Worm (Caenorhabditis elegans) whole organism, late embryonic: ENCODE results near the gene F25B3.2.

Source experiments
- C38D4.7 ChIP-seq: fragments of 200-800 bp; sonication (Bioruptor generic); optimal IDR thresholded peaks from 2 replicates; lab custom pipeline; 2018; ENCODE audit warnings: mild to moderate bottlenecking, missing genetic modification characterization, moderate library complexity, missing compliant biosample characterization
- T23F11.4 ChIP-seq: fragments of 200-800 bp; sonication (Bioruptor generic); optimal IDR thresholded peaks from 2 replicates; lab custom pipeline; 2018; ENCODE audit warnings: mild to moderate bottlenecking, missing genetic modification characterization, missing compliant biosample characterization
- ahr-1 ChIP-seq: sonication (generic microtip); optimal IDR thresholded peaks from 2 replicates; lab custom pipeline; 2016; ENCODE audit warnings: missing genetic modification characterization, missing compliant biosample characterization
- ama-1 ChIP-seq: fragments of 150-350 bp; optimal IDR thresholded peaks from 2 replicates; lab custom pipeline; 2014
- ceh-14 ChIP-seq: sonication (generic microtip); optimal IDR thresholded peaks from 2 replicates; lab custom pipeline; 2016; ENCODE audit warnings: missing genotype, missing genetic modification characterization, missing compliant biosample characterization
- ceh-18 ChIP-seq: sonication (generic microtip); optimal IDR thresholded peaks from 2 replicates; lab custom pipeline; 2016; ENCODE audit warnings: missing genetic modification characterization, missing compliant biosample characterization
- ceh-19 ChIP-seq: fragments of 200-800 bp; sonication (Bioruptor generic); optimal IDR thresholded peaks from 2 replicates; lab custom pipeline; 2018; ENCODE audit warnings: mild to moderate bottlenecking, missing genetic modification characterization, missing compliant biosample characterization
- ceh-2 ChIP-seq: sonication (generic microtip); optimal IDR thresholded peaks from 2 replicates; lab custom pipeline; 2016; ENCODE audit warnings: missing genotype, missing genetic modification characterization, missing compliant biosample characterization
- ceh-22 ChIP-seq: sonication (generic microtip); optimal IDR thresholded peaks from 2 replicates; lab custom pipeline; 2017; ENCODE audit warnings: missing biosample characterization, missing genetic modification characterization
- ceh-24 ChIP-seq: sonication (generic microtip); optimal IDR thresholded peaks from 2 replicates; lab custom pipeline; 2016; ENCODE audit warnings: mild to moderate bottlenecking, missing genetic modification characterization, missing compliant biosample characterization
- ceh-48 ChIP-seq: sonication (generic microtip); optimal IDR thresholded peaks from 2 replicates; lab custom pipeline; 2016; ENCODE audit warnings: missing genetic modification characterization, inconsistent platforms, missing compliant biosample characterization
- ceh-6 ChIP-seq: fragments of 200-800 bp; sonication (Bioruptor generic); optimal IDR thresholded peaks from 2 replicates; lab custom pipeline; 2018; ENCODE audit warnings: mild to moderate bottlenecking, missing genetic modification characterization, missing compliant biosample characterization
- dve-1 ChIP-seq: sonication (generic microtip); optimal IDR thresholded peaks from 2 replicates; lab custom pipeline; 2017; ENCODE audit warnings: antibody characterized with exemption, mild to moderate bottlenecking, missing genetic modification characterization, missing compliant biosample characterization
- elt-4 ChIP-seq: sonication (generic microtip); optimal IDR thresholded peaks from 2 replicates; lab custom pipeline; 2016; ENCODE audit warnings: missing genetic modification characterization, missing compliant biosample characterization
- ets-4 ChIP-seq: sonication (generic microtip); optimal IDR thresholded peaks from 2 replicates; lab custom pipeline; 2016; ENCODE audit warnings: missing genetic modification characterization, missing compliant biosample characterization
- eyg-1 ChIP-seq: sonication (generic microtip); optimal IDR thresholded peaks from 2 replicates; lab custom pipeline; 2016; ENCODE audit warnings: missing genotype, missing genetic modification characterization, missing compliant biosample characterization
- fax-1 ChIP-seq: sonication (generic microtip); optimal IDR thresholded peaks from 2 replicates; lab custom pipeline; 2016; ENCODE audit warnings: missing genotype, missing genetic modification characterization, missing compliant biosample characterization
- gmeb-2 ChIP-seq: sonication (generic microtip); optimal IDR thresholded peaks from 2 replicates; lab custom pipeline; 2016; ENCODE audit warnings: missing genetic modification characterization, inconsistent platforms, missing compliant biosample characterization
- hlh-30 ChIP-seq: sonication (generic microtip); optimal IDR thresholded peaks from 2 replicates; lab custom pipeline; 2017; ENCODE audit warnings: antibody characterized with exemption, missing genetic modification characterization, missing compliant biosample characterization; ENCODE audit not compliant: insufficient read depth
- hlh-6 ChIP-seq: sonication (generic microtip); optimal IDR thresholded peaks from 2 replicates; lab custom pipeline; 2016; ENCODE audit warnings: missing genotype, missing genetic modification characterization, missing compliant biosample characterization
- lim-6 ChIP-seq: sonication (generic microtip); optimal IDR thresholded peaks from 2 replicates; lab custom pipeline; 2016; ENCODE audit warnings: missing genetic modification characterization, missing compliant biosample characterization
- madf-2 ChIP-seq: sonication (generic microtip); optimal IDR thresholded peaks from 2 replicates; lab custom pipeline; 2017; ENCODE audit warnings: missing genetic modification characterization, missing compliant biosample characterization
- mec-3 ChIP-seq: sonication (generic microtip); optimal IDR thresholded peaks from 2 replicates; lab custom pipeline; 2016; ENCODE audit warnings: borderline replicate concordance, missing genetic modification characterization, missing compliant biosample characterization
- nhr-11 ChIP-seq: fragments of 150-350 bp; optimal IDR thresholded peaks from 2 replicates; lab custom pipeline; 2014; ENCODE audit warnings: missing biosample characterization, missing genetic modification characterization
- odd-2 ChIP-seq: sonication (generic microtip); optimal IDR thresholded peaks from 2 replicates; lab custom pipeline; 2017; ENCODE audit warnings: antibody characterized with exemption, mild to moderate bottlenecking, missing genetic modification characterization, missing compliant biosample characterization
- pax-1 ChIP-seq: fragments of 150-350 bp; optimal IDR thresholded peaks from 2 replicates; lab custom pipeline; 2014; ENCODE audit warnings: missing biosample characterization, missing genetic modification characterization
- pha-2 ChIP-seq: sonication (generic microtip); optimal IDR thresholded peaks from 2 replicates; lab custom pipeline; 2017; ENCODE audit warnings: mild to moderate bottlenecking, missing genetic modification characterization, missing compliant biosample characterization
- pha-4 ChIP-seq: fragments of 150-350 bp; optimal IDR thresholded peaks from 2 replicates; lab custom pipeline; 2018; ENCODE audit warnings: missing biosample characterization, missing genetic modification reagents, missing genetic modification characterization
- pqm-1 ChIP-seq: sonication (generic microtip); optimal IDR thresholded peaks from 2 replicates; lab custom pipeline; 2016; ENCODE audit warnings: missing genetic modification characterization, missing compliant biosample characterization
- pros-1 ChIP-seq: fragments of 150-350 bp; optimal IDR thresholded peaks from 2 replicates; lab custom pipeline; 2014; ENCODE audit warnings: missing biosample characterization, missing genetic modification reagents, missing genetic modification characterization
- rnt-1 ChIP-seq: sonication (generic microtip); optimal IDR thresholded peaks from 2 replicates; lab custom pipeline; 2016; ENCODE audit warnings: missing genetic modification characterization, missing compliant biosample characterization
- sdc-2 ChIP-seq: sonication (generic microtip); optimal IDR thresholded peaks from 2 replicates; lab custom pipeline; 2016; ENCODE audit warnings: missing genotype, missing genetic modification characterization, missing compliant biosample characterization
- sox-2 ChIP-seq: fragments of 200-800 bp; sonication (Bioruptor generic); IDR thresholded peaks from 2 replicates; pipeline ENCODE4 v1.3.6; 2022; ENCODE audit warnings: missing genetic modification reagents, missing genetic modification characterization, missing compliant biosample characterization
- sox-4 ChIP-seq: sonication (generic microtip); optimal IDR thresholded peaks from 2 replicates; lab custom pipeline; 2017; ENCODE audit warnings: mild to moderate bottlenecking, missing genetic modification characterization, inconsistent platforms, missing compliant biosample characterization
- ttx-3 ChIP-seq: sonication (generic microtip); optimal IDR thresholded peaks from 2 replicates; lab custom pipeline; 2016; ENCODE audit warnings: missing genetic modification reagents, missing genetic modification characterization, missing compliant biosample characterization
- unc-3 ChIP-seq, 2 experiments: fragments of 200-800 bp in 1 of 2; sonication (Bioruptor generic) in 1 of 2; sonication (generic microtip) in 1 of 2; conservative IDR thresholded peaks in 1 of 2; optimal IDR thresholded peaks in 1 of 2; 2 replicates each; pipeline versions ENCODE4 v1.3.6 to Lab custom; 2016 to 2022; ENCODE audit warnings: missing compliant biosample characterization in 2 of 2, missing genetic modification characterization in 2 of 2, missing genetic modification reagents in 1 of 2
- unc-42 ChIP-seq: sonication (generic microtip); optimal IDR thresholded peaks from 2 replicates; lab custom pipeline; 2016; ENCODE audit warnings: missing genotype, missing genetic modification characterization, missing compliant biosample characterization
- unc-55 ChIP-seq: sonication (generic microtip); optimal IDR thresholded peaks from 2 replicates; lab custom pipeline; 2017; ENCODE audit warnings: missing biosample characterization, missing genetic modification reagents, missing genetic modification characterization
- unc-86 ChIP-seq: sonication (generic microtip); optimal IDR thresholded peaks from 2 replicates; lab custom pipeline; 2016; ENCODE audit warnings: missing genetic modification characterization, missing compliant biosample characterization
- zip-5 ChIP-seq: sonication (generic microtip); optimal IDR thresholded peaks from 2 replicates; lab custom pipeline; 2016; ENCODE audit warnings: missing genetic modification characterization, missing compliant biosample characterization
- ztf-16 ChIP-seq: sonication (generic microtip); optimal IDR thresholded peaks from 2 replicates; lab custom pipeline; 2017; ENCODE audit warnings: missing genetic modification characterization, missing compliant biosample characterization

Gene F25B3.2

ce11 chrV:9561624-9562179, 15.4 kb upstream of the F25B3.2 start, which contains the start of gene rgef-1 (continued):
- no peak for TF ChIP-seq lim-6
- no peak for TF ChIP-seq elt-4 (tag; lab: Kevin White, UChicago)
- TF ChIP-seq ama-1 (lab: Kevin White, UChicago) = no peak
- no peak for TF ChIP-seq nhr-11 (tag; lab: Kevin White, UChicago)
- TF ChIP-seq odd-2 (tag; lab: Kevin White, UChicago) = no peak
- no peak for TF ChIP-seq sox-4
- no peak for TF ChIP-seq mec-3 (tag; lab: Kevin White, UChicago)
- no peak for TF ChIP-seq ceh-22 (tag; lab: Kevin White, UChicago)
- peak; percentile 76 for TF ChIP-seq ceh-14 (tag; lab: Kevin White, UChicago)
- TF ChIP-seq ceh-18 (tag; lab: Kevin White, UChicago) = peak; percentile 44
- TF ChIP-seq ceh-19 (GFP tag; lab: Kevin White, UChicago) = peak; percentile 44
- no peak for TF ChIP-seq unc-86 (tag; lab: Kevin White, UChicago)
- no peak for TF ChIP-seq ceh-6
- TF ChIP-seq unc-42 (tag; lab: Kevin White, UChicago) = peak; percentile 87
- TF ChIP-seq ahr-1 = no peak
- no peak for TF ChIP-seq ztf-16 (tag; lab: Kevin White, UChicago)
- no peak for TF ChIP-seq ets-4 (tag; lab: Kevin White, UChicago)
- TF ChIP-seq pqm-1 (tag; lab: Kevin White, UChicago) = no peak
- TF ChIP-seq pha-2 = no peak
- no peak for TF ChIP-seq rnt-1 (tag; lab: Kevin White, UChicago)
- no peak for TF ChIP-seq ttx-3 (tag; lab: Kevin White, UChicago)
- no peak for TF ChIP-seq fax-1
- TF ChIP-seq ceh-24 (tag; lab: Kevin White, UChicago) = no peak
- TF ChIP-seq madf-2 = no peak
- no peak for TF ChIP-seq ceh-2
- no peak for TF ChIP-seq hlh-30 (tag; lab: Kevin White, UChicago)
- peak; percentile 17 for TF ChIP-seq pros-1 (tag; lab: Kevin White, UChicago)
- TF ChIP-seq zip-5 (tag; lab: Kevin White, UChicago) = no peak
- TF ChIP-seq pax-1 = no peak
- TF ChIP-seq C38D4.7 (GFP tag; lab: Kevin White, UChicago) = no peak
- no peak for TF ChIP-seq pha-4 (tag; lab: Kevin White, UChicago)
- TF ChIP-seq sox-2 (GFP tag; lab: Robert Waterston, UW) = no peak
- TF ChIP-seq eyg-1 (tag; lab: Kevin White, UChicago) = no peak
- peak; percentile 89 for TF ChIP-seq ceh-48 (tag; lab: Kevin White, UChicago)

- TF ChIP-seq ceh-19 (GFP tag; lab: Kevin White, UChicago) (no peak), pha-4 (tag; lab: Kevin White, UChicago) (no peak), unc-3 (GFP tag; conservative IDR thresholded peaks at IDR 0.05; lab: Robert Waterston, UW) (no peak), unc-3 (tag; optimal IDR thresholded peaks at IDR 0.05; lab: Kevin White, UChicago) (no peak), ceh-22 (tag; lab: Kevin White, UChicago) (no peak), unc-55 (GFP tag; lab: Kevin White, UChicago) (no peak), sdc-2 (tag; lab: Kevin White, UChicago) (no peak), pros-1 (tag; lab: Kevin White, UChicago) (no peak), hlh-6 (tag; lab: Kevin White, UChicago) (no peak), hlh-30 (tag; lab: Kevin White, UChicago) (no peak), C38D4.7 (GFP tag; lab: Kevin White, UChicago) (no peak), T23F11.4 (GFP tag; lab: Kevin White, UChicago) (no peak), rnt-1 (tag; lab: Kevin White, UChicago) (no peak), lim-6 (no peak), dve-1 (tag; lab: Kevin White, UChicago) (no peak), gmeb-2 (no peak)
These were observed 13.5 kb upstream of the F25B3.2 start for ce11 chrV:9563585-9563984.
